Fruit fly (Drosophila melanogaster): Measurements from ENCODE around the gene mRpL50.

DNA sequence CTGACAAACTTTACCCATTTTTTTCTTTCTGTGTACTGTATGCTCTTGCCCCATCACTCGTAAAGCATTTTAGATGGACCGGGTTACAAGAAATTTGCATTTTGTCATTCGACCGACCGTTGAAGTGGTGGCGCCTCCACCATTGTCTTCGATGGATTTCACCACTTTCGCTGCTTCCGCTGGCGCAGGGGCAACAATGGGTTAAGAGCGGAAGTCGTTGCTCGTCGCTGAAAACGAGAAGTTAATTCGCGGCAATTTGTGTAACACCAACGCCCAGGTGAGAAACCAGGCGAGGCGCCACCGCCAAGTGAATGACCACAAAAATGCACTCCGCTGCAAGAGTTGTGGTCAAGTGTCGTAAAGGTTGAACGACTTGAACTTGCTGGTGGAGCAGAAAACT is 11.0 kb upstream of the mRpL50 start:
- TF ChIP-seq psq (optimal IDR thresholded peaks at IDR 0.05) (no peak), Myc (optimal IDR thresholded peaks at IDR 0.05) (no peak), h (optimal IDR thresholded peaks at IDR 0.05) (no peak)
